Worm (Caenorhabditis elegans) whole organism, L3 larva: Measurements from ENCODE around the gene npp-24.
"Not testable (repeated sequence)": the region's sequence is repeated elsewhere in the genome, so short reads cannot be mapped to it uniquely, and the experiment has no call there.

Experiments used
- elt-1 ChIP-seq: fragments of 150-350 bp; optimal IDR thresholded peaks from 2 replicates; lab custom pipeline; 2014; ENCODE audit warnings: missing biosample characterization, missing genetic modification characterization
- mdl-1 ChIP-seq: fragments of 150-350 bp; optimal IDR thresholded peaks from 2 replicates; lab custom pipeline; 2014; ENCODE audit warnings: missing biosample characterization, missing genetic modification characterization
- nhr-12 ChIP-seq: fragments of 150-350 bp; optimal IDR thresholded peaks from 2 replicates; lab custom pipeline; 2014; ENCODE audit warnings: missing biosample characterization, missing genetic modification characterization
- nhr-28 ChIP-seq: fragments of 150-350 bp; optimal IDR thresholded peaks from 2 replicates; lab custom pipeline; 2014; ENCODE audit warnings: missing biosample characterization, missing genetic modification characterization
- pha-4 ChIP-seq: fragments of 150-350 bp; optimal IDR thresholded peaks from 2 replicates; lab custom pipeline; 2014; ENCODE audit warnings: missing biosample characterization, missing genetic modification reagents, missing genetic modification characterization
- skn-1 ChIP-seq: fragments of 150-350 bp; optimal IDR thresholded peaks from 2 replicates; lab custom pipeline; 2014; ENCODE audit warnings: missing biosample characterization, missing genetic modification characterization
- snpc-4 ChIP-seq: fragments of 150-350 bp; optimal IDR thresholded peaks from 2 replicates; lab custom pipeline; 2014; ENCODE audit warnings: missing biosample characterization, missing genetic modification characterization
- tbx-2 ChIP-seq: sonication (generic microtip); optimal IDR thresholded peaks from 2 replicates; lab custom pipeline; 2016; ENCODE audit warnings: mild to moderate bottlenecking, missing genetic modification characterization, missing compliant biosample characterization
- unc-62 ChIP-seq: fragments of 150-350 bp; sonication (generic microtip); optimal IDR thresholded peaks from 4 replicates; lab custom pipeline; 2014; ENCODE audit warnings: missing biosample characterization, missing genetic modification reagents, missing genetic modification characterization

DNA sequence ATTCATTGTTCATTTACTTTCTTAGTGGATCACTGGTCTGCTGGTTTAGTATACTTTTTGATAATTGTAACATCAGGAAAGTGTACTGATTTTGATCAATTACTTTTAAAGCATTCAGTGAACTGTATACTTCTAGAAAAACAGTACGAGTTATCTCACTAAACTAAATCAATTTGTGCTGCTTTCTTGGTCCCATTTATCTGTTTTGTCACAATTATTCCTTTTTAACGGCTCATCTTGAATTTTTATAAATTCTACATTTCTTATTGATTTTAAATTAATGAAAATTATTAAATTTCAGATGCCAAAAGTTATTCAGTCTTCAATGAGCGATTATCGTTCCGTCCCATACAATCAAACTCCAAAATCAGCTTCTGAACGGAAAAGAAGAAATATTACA is 29.3 kb downstream of the npp-24 start, which contains the start of gene hlh-25:
- TF ChIP-seq elt-1 (tag; lab: Kevin White, UChicago); nhr-12 (tag; lab: Kevin White, UChicago); nhr-28 (tag; lab: Kevin White, UChicago); snpc-4; skn-1 (tag; lab: Kevin White, UChicago); tbx-2 (tag; lab: Kevin White, UChicago); pha-4; unc-62; mdl-1 (tag; lab: Kevin White, UChicago): not testable (repeated sequence)
